Fruit fly (Drosophila melanogaster): ENCODE results near the gene peng.

DNA sequence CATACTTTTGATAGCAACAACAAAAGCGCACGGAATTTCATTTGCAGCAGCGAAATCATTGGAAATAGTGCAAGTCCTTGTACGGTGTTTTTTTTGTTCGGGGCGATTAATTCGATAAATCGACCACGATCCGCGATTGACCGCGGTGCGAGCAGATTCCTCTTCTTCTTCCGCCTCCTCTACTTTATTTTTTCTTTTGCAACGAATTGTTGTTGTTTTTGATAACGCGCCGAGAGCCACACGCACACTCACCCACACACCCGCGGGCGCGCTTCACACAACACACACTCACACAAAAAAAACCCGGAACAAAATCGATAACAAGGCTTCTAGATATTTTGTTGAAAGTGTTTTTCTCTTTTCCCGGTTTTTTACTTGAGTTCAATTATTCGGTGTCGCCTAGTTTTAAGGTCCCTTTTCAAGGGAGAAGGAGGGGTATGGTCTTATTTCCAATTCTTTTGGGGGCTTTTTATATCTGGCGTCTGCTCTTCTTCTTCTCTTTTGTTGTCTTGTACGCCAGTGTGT, 26.4 kb downstream of the peng start:
- no peak for TF ChIP-seq fru (GFP tag; optimal IDR thresholded peaks at IDR 0.05)
- TF ChIP-seq brk (GFP tag; optimal IDR thresholded peaks at IDR 0.05): no peak
- no peak for TF ChIP-seq woc (GFP tag; optimal IDR thresholded peaks at IDR 0.05)
- TF ChIP-seq psq (GFP tag; optimal IDR thresholded peaks at IDR 0.05): no peak

All from whole organism, wandering third instar larva.